Fruit fly (Drosophila melanogaster) whole organism, prepupa: ENCODE measurements around the gene frc.

Experiments
- CG16779 ChIP-seq: fragments of 200-800 bp; sonication (Bioruptor generic); optimal IDR thresholded peaks from 3 replicates; lab custom pipeline; 2017; ENCODE audit warnings: missing biosample characterization, mild to moderate bottlenecking, missing genetic modification characterization
- Gug ChIP-seq: fragments of 200-800 bp; sonication (Bioruptor generic); IDR thresholded peaks from 2 replicates; pipeline ENCODE4 v1.3.6; 2022; ENCODE audit warnings: missing biosample characterization, missing genetic modification characterization
- Hr39 ChIP-seq: fragments of 200-800 bp; sonication (Bioruptor generic); optimal IDR thresholded peaks from 2 replicates; lab custom pipeline; 2016; ENCODE audit warnings: missing biosample characterization, missing genetic modification characterization
- OdsH ChIP-seq: fragments of 200-800 bp; sonication (Bioruptor generic); optimal IDR thresholded peaks from 3 replicates; lab custom pipeline; 2016; ENCODE audit warnings: missing biosample characterization, missing genetic modification characterization
- Smox ChIP-seq: fragments of 200-800 bp; sonication (Bioruptor generic); optimal IDR thresholded peaks from 3 replicates; lab custom pipeline; 2016; ENCODE audit warnings: missing biosample characterization, missing genetic modification characterization
- fkh ChIP-seq: fragments of 200-800 bp; sonication (Bioruptor generic); optimal IDR thresholded peaks from 3 replicates; lab custom pipeline; 2017; ENCODE audit warnings: missing biosample characterization, mild to moderate bottlenecking, missing genetic modification characterization, moderate library complexity
- spab ChIP-seq: fragments of 200-800 bp; sonication (Bioruptor generic); optimal IDR thresholded peaks from 2 replicates; lab custom pipeline; 2017; ENCODE audit warnings: missing biosample characterization, mild to moderate bottlenecking, missing genetic modification characterization, missing genetic modification reagents

dm6 chr3L:17461369-17462012 lies 28.5 kb upstream of the frc start:
- TF ChIP-seq OdsH (GFP tag; lab: Kevin White, UChicago), result no peak
- no peak for TF ChIP-seq Hr39
- no peak for TF ChIP-seq CG16779 (tag; lab: Kevin White, UChicago)
- TF ChIP-seq Smox (GFP tag; lab: Kevin White, UChicago), result no peak
- no peak for TF ChIP-seq fkh (GFP tag; lab: Kevin White, UChicago)
- TF ChIP-seq spab, result no peak
- no peak for TF ChIP-seq Gug (GFP tag; lab: Robert Waterston, UW)
